Fruit fly (Drosophila melanogaster) whole organism, embryonic: ENCODE measurements around the gene gammaTub37C.

Source experiments
- Ada2b ChIP-seq: fragments of 200-800 bp; sonication (Bioruptor generic); IDR thresholded peaks from 2 replicates; pipeline ENCODE4 v1.3.6; 2022; ENCODE audit warnings: missing biosample characterization, missing genetic modification characterization
- Awh ChIP-seq: fragments of 200-800 bp; sonication (Bioruptor generic); IDR thresholded peaks from 2 replicates; pipeline ENCODE4, ENCODE4 v1.3.6; 2022; ENCODE audit warnings: missing biosample characterization, missing genetic modification characterization
- Bdp1 ChIP-seq: fragments of 200-800 bp; sonication (Bioruptor generic); optimal IDR thresholded peaks from 3 replicates; lab custom pipeline; 2016; ENCODE audit warnings: missing biosample characterization, missing genetic modification characterization
- CG10321 ChIP-seq: fragments of 200-800 bp; sonication (Bioruptor generic); IDR thresholded peaks from 2 replicates; pipeline ENCODE4 v1.3.6; 2022; ENCODE audit warnings: missing biosample characterization, missing genetic modification characterization
- CG10979 ChIP-seq: fragments of 200-800 bp; sonication (Bioruptor generic); optimal IDR thresholded peaks from 2 replicates; lab custom pipeline; 2018; ENCODE audit warnings: missing biosample characterization, mild to moderate bottlenecking, missing genetic modification characterization, moderate library complexity
- CG1233 ChIP-seq: fragments of 200-800 bp; sonication (Bioruptor generic); optimal IDR thresholded peaks from 4 replicates; lab custom pipeline; 2018; ENCODE audit warnings: missing biosample characterization, mild to moderate bottlenecking, missing genetic modification characterization
- CG13894 ChIP-seq: fragments of 200-800 bp; sonication (Bioruptor generic); optimal IDR thresholded peaks from 3 replicates; lab custom pipeline; 2018; ENCODE audit warnings: missing biosample characterization, mild to moderate bottlenecking, missing genetic modification characterization, moderate library complexity
- CG16815 ChIP-seq: fragments of 200-800 bp; sonication (Bioruptor generic); optimal IDR thresholded peaks from 3 replicates; lab custom pipeline; 2017; ENCODE audit warnings: missing biosample characterization, mild to moderate bottlenecking, missing genetic modification characterization
- CG17186 ChIP-seq: fragments of 200-800 bp; sonication (Bioruptor generic); optimal IDR thresholded peaks from 3 replicates; lab custom pipeline; 2017; ENCODE audit warnings: missing biosample characterization, missing genetic modification reagents, missing genetic modification characterization
- CG18619 ChIP-seq: fragments of 200-800 bp; sonication (Bioruptor generic); optimal IDR thresholded peaks from 3 replicates; lab custom pipeline; 2017; ENCODE audit warnings: missing biosample characterization, mild to moderate bottlenecking, missing genetic modification characterization
- CG18764 ChIP-seq: fragments of 200-800 bp; sonication (Bioruptor generic); optimal IDR thresholded peaks from 3 replicates; lab custom pipeline; 2016; ENCODE audit warnings: missing biosample characterization, missing genetic modification characterization
- CG30431 ChIP-seq: fragments of 200-800 bp; sonication (Bioruptor generic); optimal IDR thresholded peaks from 2 replicates; lab custom pipeline; 2017; ENCODE audit warnings: missing biosample characterization, missing genetic modification characterization
- CG4282 ChIP-seq: fragments of 200-800 bp; sonication (Bioruptor generic); optimal IDR thresholded peaks from 2 replicates; lab custom pipeline; 2016; ENCODE audit warnings: missing biosample characterization, missing genetic modification characterization
- CG4707 ChIP-seq: fragments of 200-800 bp; sonication (Bioruptor generic); optimal IDR thresholded peaks from 2 replicates; lab custom pipeline; 2018; ENCODE audit warnings: missing biosample characterization, mild to moderate bottlenecking, missing genetic modification characterization, moderate library complexity
- CG4730 ChIP-seq: fragments of 200-800 bp; sonication (Bioruptor generic); IDR thresholded peaks from 2 replicates; pipeline ENCODE4 v1.3.6; 2022; ENCODE audit warnings: missing biosample characterization, missing genetic modification characterization
- CG4854 ChIP-seq: fragments of 200-800 bp; sonication (Bioruptor generic); optimal IDR thresholded peaks from 2 replicates; lab custom pipeline; 2016; ENCODE audit warnings: missing biosample characterization, missing genetic modification characterization, inconsistent platforms
- CG7357 ChIP-seq: fragments of 200-800 bp; sonication (Bioruptor generic); IDR thresholded peaks from 3 replicates; pipeline ENCODE4 v1.3.6; 2022; ENCODE audit warnings: missing biosample characterization, missing genetic modification characterization
- CG8089 ChIP-seq: fragments of 200-800 bp; sonication (Bioruptor generic); optimal IDR thresholded peaks from 3 replicates; lab custom pipeline; 2016; ENCODE audit warnings: missing biosample characterization, missing genetic modification characterization
- CG9876 ChIP-seq: fragments of 200-800 bp; sonication (Bioruptor generic); optimal IDR thresholded peaks from 2 replicates; lab custom pipeline; 2016; ENCODE audit warnings: missing biosample characterization, missing genetic modification characterization
- D19A ChIP-seq: fragments of 200-800 bp; optimal IDR thresholded peaks from 3 replicates; lab custom pipeline; 2019; ENCODE audit warnings: missing biosample characterization, mild to moderate bottlenecking, missing genetic modification characterization, moderate library complexity
- Dbx ChIP-seq: fragments of 200-800 bp; sonication (Bioruptor generic); IDR thresholded peaks from 3 replicates; pipeline ENCODE4 v1.3.6; 2022; ENCODE audit warnings: missing biosample characterization, missing genetic modification characterization
- Dp ChIP-seq: fragments of 200-800 bp; sonication (Bioruptor generic); optimal IDR thresholded peaks from 2 replicates; lab custom pipeline; 2018; ENCODE audit warnings: missing biosample characterization, mild to moderate bottlenecking, missing genetic modification characterization, moderate library complexity
- Gug ChIP-seq: fragments of 200-800 bp; sonication (Bioruptor generic); IDR thresholded peaks from 4 replicates; pipeline ENCODE4 v1.3.6; 2022; ENCODE audit warnings: missing biosample characterization, missing genetic modification characterization
- HLH3B ChIP-seq: fragments of 200-800 bp; sonication (Bioruptor generic); IDR thresholded peaks from 2 replicates; pipeline ENCODE4 v1.3.6; 2022; ENCODE audit warnings: missing biosample characterization, missing genetic modification characterization
- HLH4C ChIP-seq: fragments of 200-800 bp; sonication (Bioruptor generic); IDR thresholded peaks from 3 replicates; pipeline ENCODE4 v1.3.6; 2022; ENCODE audit warnings: missing biosample characterization, missing genetic modification characterization; ENCODE audit not compliant: partially characterized antibody
- Hmr ChIP-seq: fragments of 200-800 bp; sonication (Bioruptor generic); optimal IDR thresholded peaks from 3 replicates; lab custom pipeline; 2017; ENCODE audit warnings: mild to moderate bottlenecking, missing biosample characterization, missing genetic modification reagents, missing genetic modification characterization
- Hsf ChIP-seq: fragments of 200-800 bp; sonication (Bioruptor generic); optimal IDR thresholded peaks from 3 replicates; lab custom pipeline; 2016; ENCODE audit warnings: missing biosample characterization, missing genetic modification characterization
- MTF-1 ChIP-seq: fragments of 200-800 bp; sonication (Bioruptor generic); optimal IDR thresholded peaks from 2 replicates; lab custom pipeline; 2018; ENCODE audit warnings: missing biosample characterization, mild to moderate bottlenecking, missing genetic modification characterization, borderline replicate concordance
- Rfx ChIP-seq: fragments of 200-800 bp; sonication (Bioruptor generic); IDR thresholded peaks from 2 replicates; pipeline ENCODE4 v1.3.6; 2022; ENCODE audit warnings: missing biosample characterization, missing genetic modification characterization
- Scr ChIP-seq: fragments of 200-800 bp; sonication (Bioruptor generic); IDR thresholded peaks from 2 replicates; pipeline ENCODE4 v1.3.6; 2022; ENCODE audit warnings: missing biosample characterization, missing genetic modification characterization; ENCODE audit not compliant: partially characterized antibody
- Sin3A ChIP-seq: fragments of >200 bp; optimal IDR thresholded peaks from 2 replicates; lab custom pipeline; 2018
- Six4 ChIP-seq: fragments of 200-800 bp; sonication (Bioruptor generic); optimal IDR thresholded peaks from 2 replicates; lab custom pipeline; 2016; ENCODE audit warnings: missing biosample characterization, missing genetic modification characterization
- Vsx1 ChIP-seq: fragments of 200-800 bp; sonication (Bioruptor generic); optimal IDR thresholded peaks from 2 replicates; lab custom pipeline; 2017; ENCODE audit warnings: missing biosample characterization, mild to moderate bottlenecking, missing genetic modification characterization, missing genetic modification reagents
- bsh ChIP-seq, 2 experiments: fragments of 200-800 bp; sonication (Bioruptor generic); optimal IDR thresholded peaks; 2 replicates each; lab custom pipeline; 2017 to 2018; ENCODE audit warnings: mild to moderate bottlenecking in 2 of 2, missing biosample characterization in 2 of 2, missing genetic modification characterization in 2 of 2, moderate library complexity in 1 of 2
- croc ChIP-seq: fragments of 200-800 bp; sonication (Bioruptor generic); conservative IDR thresholded peaks from 3 replicates; pipeline ENCODE4 v1.3.6; 2022; ENCODE audit warnings: missing biosample characterization, missing genetic modification characterization
- dmrt99B ChIP-seq: fragments of 200-800 bp; sonication (Bioruptor generic); optimal IDR thresholded peaks from 2 replicates; lab custom pipeline; 2018; ENCODE audit warnings: missing biosample characterization, mild to moderate bottlenecking, missing genetic modification characterization, moderate library complexity
- fd102C ChIP-seq: fragments of 200-800 bp; sonication (Bioruptor generic); optimal IDR thresholded peaks from 2 replicates; lab custom pipeline; 2018; ENCODE audit warnings: missing biosample characterization, mild to moderate bottlenecking, missing genetic modification characterization, moderate library complexity
- ftz-f1 ChIP-seq: fragments of 200-800 bp; sonication (Bioruptor generic); optimal IDR thresholded peaks from 2 replicates; lab custom pipeline; 2016; ENCODE audit warnings: missing biosample characterization, missing genetic modification characterization
- gcm ChIP-seq: fragments of 200-800 bp; sonication (Bioruptor generic); optimal IDR thresholded peaks from 2 replicates; lab custom pipeline; 2019; ENCODE audit warnings: missing biosample characterization, mild to moderate bottlenecking, missing genetic modification characterization, moderate library complexity
- hkb ChIP-seq, 2 experiments: fragments of 200-800 bp in 1 of 2; fragments of >200 bp in 1 of 2; sonication (Bioruptor generic) in 1 of 2; IDR thresholded peaks in 1 of 2; optimal IDR thresholded peaks in 1 of 2; 2 replicates each; pipeline versions ENCODE4 v1.3.6 to Lab custom; 2017 to 2022; ENCODE audit warnings: missing biosample characterization in 1 of 2, missing genetic modification characterization in 1 of 2
- kay ChIP-seq: fragments of 200-800 bp; sonication (Bioruptor generic); optimal IDR thresholded peaks from 2 replicates; lab custom pipeline; 2016; ENCODE audit warnings: missing biosample characterization, missing genetic modification characterization
- otp ChIP-seq: fragments of 200-800 bp; sonication (Bioruptor generic); IDR thresholded peaks from 3 replicates; pipeline ENCODE4, ENCODE4 v1.3.6; 2022; ENCODE audit warnings: missing biosample characterization, missing genetic modification characterization
- phol ChIP-seq: fragments of 200-800 bp; sonication (Bioruptor generic); optimal IDR thresholded peaks from 3 replicates; lab custom pipeline; 2018; ENCODE audit warnings: missing biosample characterization, mild to moderate bottlenecking, missing genetic modification characterization, moderate library complexity
- sens ChIP-seq: fragments of 200-800 bp; sonication (Bioruptor generic); peaks from one replicate; lab custom pipeline; 2016; ENCODE audit warnings: missing biosample characterization, missing genetic modification characterization
- tgo ChIP-seq: fragments of 200-800 bp; sonication (Bioruptor generic); IDR thresholded peaks from 3 replicates; pipeline ENCODE4 v1.3.6; 2022; ENCODE audit warnings: missing biosample characterization, missing genetic modification characterization
- tin ChIP-seq: fragments of 200-800 bp; sonication (Bioruptor generic); optimal IDR thresholded peaks from 3 replicates; lab custom pipeline; 2016; ENCODE audit warnings: missing biosample characterization, missing genetic modification characterization
- tio ChIP-seq: fragments of 200-800 bp; sonication (Bioruptor generic); optimal IDR thresholded peaks from 2 replicates; lab custom pipeline; 2017; ENCODE audit warnings: missing biosample characterization, missing genetic modification characterization, inconsistent platforms
- vfl ChIP-seq: fragments of 200-800 bp; sonication (Bioruptor generic); optimal IDR thresholded peaks from 2 replicates; lab custom pipeline; 2016; ENCODE audit warnings: missing biosample characterization, missing genetic modification characterization

Gene gammaTub37C

DNA sequence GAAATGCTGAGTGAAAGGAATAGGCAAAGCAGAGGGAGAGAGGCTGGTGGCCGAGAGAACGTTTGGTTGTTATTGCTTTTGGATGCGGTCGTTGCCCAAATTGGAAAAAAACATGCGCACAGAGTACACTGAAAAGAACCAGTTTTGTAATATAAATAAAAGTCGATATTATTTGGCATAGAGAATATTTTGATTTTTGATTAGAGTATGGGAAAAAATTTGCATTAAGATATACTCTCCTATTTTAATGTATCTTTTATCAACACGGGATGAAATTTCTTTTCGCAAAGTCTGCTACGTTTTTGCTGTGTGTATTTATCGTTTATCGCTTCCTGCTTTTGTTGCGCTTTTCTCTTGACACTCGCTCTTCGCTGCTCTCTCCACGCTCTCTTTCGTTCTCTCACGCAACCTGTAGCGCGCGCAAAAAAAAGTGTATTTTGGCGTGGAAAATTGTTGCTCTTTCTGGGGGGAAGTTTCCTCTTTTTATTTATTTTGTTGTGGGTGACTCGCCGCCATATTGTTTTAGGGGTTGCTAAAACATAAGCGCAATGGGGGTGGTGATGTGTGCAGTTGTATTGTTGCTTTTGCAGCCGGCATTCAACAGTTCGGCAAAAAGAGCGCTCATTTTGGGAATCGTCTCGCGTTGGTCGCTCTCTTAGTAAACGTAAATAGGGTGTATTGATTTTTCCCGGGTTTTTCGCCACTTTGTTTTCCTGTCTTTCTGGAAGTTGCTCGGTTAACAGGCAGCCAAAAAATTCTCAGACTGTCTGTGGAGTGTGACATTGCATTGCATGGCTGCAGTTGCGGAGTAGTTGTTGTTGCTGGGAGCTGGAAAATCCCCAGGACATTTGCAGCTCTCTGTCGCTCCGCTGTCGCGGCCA lies 20.4 kb downstream of the gammaTub37C start (continued):
- TF ChIP-seq CG10979 (tag; lab: Kevin White, UChicago), result peak; percentile 98
- no peak for TF ChIP-seq HLH4C (GFP tag; lab: Robert Waterston, UW)
- TF ChIP-seq CG8089 (GFP tag; lab: Kevin White, UChicago), result peak; percentile 89
- TF ChIP-seq phol, result peak; percentile 97
- peak; percentile 96 for TF ChIP-seq croc
- peak; percentile 81 for TF ChIP-seq CG10321 (GFP tag; lab: Robert Waterston, UW)
- no peak for TF ChIP-seq hkb (optimal IDR thresholded peaks at IDR 0.05; lab: Kevin White, UChicago)
- peak; percentile 98 for TF ChIP-seq hkb (GFP tag; IDR thresholded peaks at IDR 0.05; lab: Robert Waterston, UW)
- peak; percentile 97 for TF ChIP-seq Hsf (GFP tag; lab: Kevin White, UChicago)
- TF ChIP-seq Awh (GFP tag; lab: Robert Waterston, UW), result peak; percentile 98
- TF ChIP-seq sens (GFP tag; lab: Kevin White, UChicago), result peak; percentile 100
- TF ChIP-seq CG4854 (GFP tag; lab: Kevin White, UChicago), result peak; percentile 91
- TF ChIP-seq CG18619 (GFP tag; lab: Kevin White, UChicago), result peak; percentile 95
- TF ChIP-seq Hmr (GFP tag; lab: Kevin White, UChicago), result peak; percentile 97
- TF ChIP-seq dmrt99B, result peak; percentile 99
- TF ChIP-seq HLH3B (GFP tag; lab: Robert Waterston, UW), result peak; percentile 98
- TF ChIP-seq CG4730 (GFP tag; lab: Robert Waterston, UW), result peak; percentile 96
- TF ChIP-seq tgo (GFP tag; lab: Robert Waterston, UW), result peak; percentile 97
- TF ChIP-seq bsh (GFP tag; optimal IDR thresholded peaks at IDR 0.05; lab: Kevin White, UChicago), result peak; percentile 71 to 98
- TF ChIP-seq Sin3A, result no peak
- TF ChIP-seq Gug (GFP tag; lab: Robert Waterston, UW), result peak; percentile 96
- TF ChIP-seq tin (GFP tag; lab: Kevin White, UChicago), result peak; percentile 97
- TF ChIP-seq Vsx1 (GFP tag; lab: Kevin White, UChicago), result peak; percentile 89
- peak; percentile 97 for TF ChIP-seq otp (GFP tag; lab: Robert Waterston, UW)
- TF ChIP-seq Dp (GFP tag; lab: Kevin White, UChicago), result peak; percentile 7
- peak; percentile 93 for TF ChIP-seq CG7357 (GFP tag; lab: Robert Waterston, UW)
- peak; percentile 97 for TF ChIP-seq Rfx (GFP tag; lab: Robert Waterston, UW)
- TF ChIP-seq kay (GFP tag; lab: Kevin White, UChicago), result peak; percentile 97
- peak; percentile 94 for TF ChIP-seq tio (GFP tag; lab: Kevin White, UChicago)
- TF ChIP-seq CG16815, result peak; percentile 89
- TF ChIP-seq ftz-f1, result peak; percentile 56
- peak; percentile 93 for TF ChIP-seq CG13894
- peak; percentile 78 for TF ChIP-seq CG4282 (GFP tag; lab: Kevin White, UChicago)
- peak; percentile 96 for TF ChIP-seq CG18764
- peak; percentile 84 for TF ChIP-seq vfl (GFP tag; lab: Kevin White, UChicago)
- peak; percentile 94 for TF ChIP-seq CG1233 (GFP tag; lab: Kevin White, UChicago)
- TF ChIP-seq CG17186 (GFP tag; lab: Kevin White, UChicago), result peak; percentile 89
- TF ChIP-seq Scr (GFP tag; lab: Robert Waterston, UW), result no peak
- peak; percentile 92 for TF ChIP-seq D19A
- TF ChIP-seq fd102C (GFP tag; lab: Kevin White, UChicago), result peak; percentile 53
- peak; percentile 91 for TF ChIP-seq CG4707
- TF ChIP-seq Ada2b (GFP tag; lab: Robert Waterston, UW), result peak; percentile 98
- peak; percentile 95 for TF ChIP-seq MTF-1
- peak; percentile 80 for TF ChIP-seq CG30431 (GFP tag; lab: Kevin White, UChicago)
- TF ChIP-seq Bdp1 (GFP tag; lab: Kevin White, UChicago), result peak; percentile 82
- TF ChIP-seq Six4 (GFP tag; lab: Kevin White, UChicago), result peak; percentile 97
- TF ChIP-seq CG9876 (GFP tag; lab: Kevin White, UChicago), result peak; percentile 77
- peak; percentile 96 for TF ChIP-seq gcm (GFP tag; lab: Kevin White, UChicago)
- peak; percentile 96 for TF ChIP-seq Dbx (GFP tag; lab: Robert Waterston, UW)
